Worm (Caenorhabditis elegans) whole organism, early embryonic: ENCODE measurements around the gene str-87.

Experiments used
- F13C5.2 ChIP-seq: sonication (generic microtip); optimal IDR thresholded peaks from 2 replicates; lab custom pipeline; 2017; ENCODE audit warnings: mild to moderate bottlenecking, missing genetic modification characterization, inconsistent platforms, missing compliant biosample characterization
- ama-1 ChIP-seq: fragments of 150-350 bp; optimal IDR thresholded peaks from 2 replicates; lab custom pipeline; 2014
- ceh-36 ChIP-seq: sonication (generic microtip); optimal IDR thresholded peaks from 2 replicates; lab custom pipeline; 2016; ENCODE audit warnings: missing genetic modification characterization, inconsistent platforms, missing compliant biosample characterization
- ets-7 ChIP-seq: sonication (generic microtip); optimal IDR thresholded peaks from 2 replicates; lab custom pipeline; 2016; ENCODE audit warnings: missing genotype, missing genetic modification characterization, missing compliant biosample characterization
- flt-1 ChIP-seq: fragments of 200-800 bp; sonication (Bioruptor generic); IDR thresholded peaks from 2 replicates; pipeline ENCODE4 v1.3.6; 2022; ENCODE audit warnings: missing genetic modification characterization, missing compliant biosample characterization
- pes-1 ChIP-seq: fragments of 200-800 bp; sonication (Bioruptor generic); IDR thresholded peaks from 2 replicates; pipeline ENCODE4 v1.3.6; 2022; ENCODE audit warnings: missing genetic modification reagents, missing genetic modification characterization, missing compliant biosample characterization
- scrt-1 ChIP-seq: fragments of 200-800 bp; sonication (Bioruptor generic); IDR thresholded peaks from 2 replicates; pipeline ENCODE4 v1.3.6; 2022; ENCODE audit warnings: missing genetic modification characterization, missing compliant biosample characterization
- sea-1 ChIP-seq: fragments of 200-800 bp; sonication (Bioruptor generic); conservative IDR thresholded peaks from 2 replicates; pipeline ENCODE4 v1.3.6; 2022; ENCODE audit warnings: missing genetic modification characterization, missing compliant biosample characterization
- tbx-11 ChIP-seq: fragments of 200-800 bp; sonication (Bioruptor generic); IDR thresholded peaks from 2 replicates; pipeline ENCODE4 v1.3.6; 2022; ENCODE audit warnings: missing genetic modification characterization, missing compliant biosample characterization
- tra-4 ChIP-seq: sonication (generic microtip); optimal IDR thresholded peaks from 2 replicates; lab custom pipeline; 2017; ENCODE audit warnings: missing genetic modification characterization, missing compliant biosample characterization

- TF ChIP-seq tra-4 (tag; lab: Kevin White, UChicago) (no peak), pes-1 (GFP tag; lab: Robert Waterston, UW) (no peak), ama-1 (lab: Kevin White, UChicago) (no peak), F13C5.2 (tag; lab: Kevin White, UChicago) (no peak), tbx-11 (GFP tag; lab: Robert Waterston, UW) (no peak), ceh-36 (tag; lab: Kevin White, UChicago) (no peak), sea-1 (GFP tag; lab: Robert Waterston, UW) (no peak), flt-1 (GFP tag; lab: Robert Waterston, UW) (no peak), ets-7 (tag; lab: Kevin White, UChicago) (no peak), scrt-1 (no peak)
These were observed 41.9 kb downstream of the str-87 start for ce11 chrV:8946142-8946541.
